Worm (Caenorhabditis elegans) whole organism, midembryonic: Measurements from ENCODE around the gene pgap-1.

Experiments
- T22C8.4 ChIP-seq: fragments of 200-800 bp; sonication (Bioruptor generic); IDR thresholded peaks from 2 replicates; pipeline ENCODE4 v1.3.6; 2022; ENCODE audit warnings: missing genetic modification characterization, missing compliant biosample characterization
- cog-1 ChIP-seq: sonication (generic microtip); optimal IDR thresholded peaks from 2 replicates; lab custom pipeline; 2016; ENCODE audit warnings: missing genetic modification characterization, missing compliant biosample characterization
- flt-1 ChIP-seq: fragments of 200-800 bp; sonication (Bioruptor generic); IDR thresholded peaks from 2 replicates; pipeline ENCODE4 v1.3.6; 2022; ENCODE audit warnings: missing genetic modification characterization, missing compliant biosample characterization
- ref-1 ChIP-seq: fragments of 200-800 bp; sonication (Bioruptor generic); conservative IDR thresholded peaks from 2 replicates; pipeline ENCODE4 v1.3.6; 2022; ENCODE audit warnings: missing genetic modification reagents, missing genetic modification characterization, missing compliant biosample characterization
- tab-1 ChIP-seq: fragments of 200-800 bp; sonication (Bioruptor generic); IDR thresholded peaks from 2 replicates; pipeline ENCODE4 v1.3.6; 2022; ENCODE audit warnings: missing genetic modification characterization, missing compliant biosample characterization
- ztf-23 ChIP-seq: fragments of 200-800 bp; sonication (Bioruptor generic); IDR thresholded peaks from 2 replicates; pipeline ENCODE4 v1.3.6; 2022; ENCODE audit warnings: missing genetic modification reagents, missing genetic modification characterization, missing compliant biosample characterization
- ztf-29 ChIP-seq: fragments of 200-800 bp; sonication (Bioruptor generic); IDR thresholded peaks from 2 replicates; pipeline ENCODE4 v1.3.6; 2022; ENCODE audit warnings: missing genetic modification reagents, missing genetic modification characterization, missing compliant biosample characterization

- TF ChIP-seq cog-1 (no peak), flt-1 (GFP tag; lab: Robert Waterston, UW) (no peak), ztf-29 (GFP tag; lab: Robert Waterston, UW) (no peak), T22C8.4 (no peak), ref-1 (GFP tag; lab: Robert Waterston, UW) (no peak), tab-1 (no peak), ztf-23 (GFP tag; lab: Robert Waterston, UW) (no peak)
Measured at ce11 chrV:11266681-11267080, 25.0 kb downstream of the pgap-1 start, which contains the start of gene str-116.
